Worm (Caenorhabditis elegans): ENCODE results near the gene C05B5.4.

Gene C05B5.4

DNA sequence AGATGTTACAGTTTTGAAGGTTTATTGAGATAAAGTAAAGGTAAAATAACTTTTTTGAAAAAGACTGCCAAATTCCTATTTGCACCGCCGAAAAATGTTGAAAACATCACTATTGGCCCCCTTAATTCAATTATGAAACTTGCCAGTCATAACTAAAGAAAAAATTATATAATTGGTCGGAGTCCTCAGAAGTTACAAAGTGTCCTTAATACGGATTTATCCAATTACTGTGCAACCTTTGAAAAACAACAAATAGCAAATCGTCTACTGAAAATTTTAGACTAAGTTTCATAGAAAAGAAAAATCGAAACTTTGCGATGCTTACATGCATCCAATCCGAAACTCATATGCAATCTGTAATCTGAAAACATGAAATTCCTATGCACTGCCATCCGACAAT, 9.1 kb upstream of the C05B5.4 start:
- TF ChIP-seq tra-4 (tag; optimal IDR thresholded peaks at IDR 0.05) (no peak), hnd-1 (tag; optimal IDR thresholded peaks at IDR 0.05) (no peak), ceh-36 (tag; optimal IDR thresholded peaks at IDR 0.05) (no peak), sea-1 (GFP tag; conservative IDR thresholded peaks at IDR 0.05) (no peak), pes-1 (GFP tag; IDR thresholded peaks at IDR 0.05) (no peak), ama-1 (optimal IDR thresholded peaks at IDR 0.05) (no peak), ets-7 (tag; optimal IDR thresholded peaks at IDR 0.05) (no peak), scrt-1 (GFP tag; IDR thresholded peaks at IDR 0.05) (no peak), tbx-11 (GFP tag; IDR thresholded peaks at IDR 0.05) (no peak), aly-1 (tag; optimal IDR thresholded peaks at IDR 0.05) (no peak), hmg-4 (GFP tag; optimal IDR thresholded peaks at IDR 0.05) (no peak)

DNA sequence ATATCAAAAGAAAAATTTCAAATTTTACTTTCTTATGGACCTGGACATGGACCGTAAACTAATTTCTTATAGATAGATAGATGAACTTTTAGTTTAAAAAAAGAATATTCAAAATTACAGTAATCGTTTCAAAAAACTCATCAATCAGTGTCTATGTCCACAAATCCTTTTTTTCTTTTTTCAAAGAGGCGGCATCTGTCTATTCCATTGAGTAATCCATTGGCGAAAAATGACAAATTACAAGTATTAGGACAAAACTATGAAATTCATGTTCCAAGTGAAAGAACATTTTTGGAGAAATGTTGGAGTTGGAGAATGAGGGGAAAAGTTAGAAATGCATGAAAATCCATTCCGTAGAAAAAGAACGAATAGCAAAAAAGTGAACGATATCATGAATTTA, 8.1 kb upstream of the C05B5.4 start:
- TF ChIP-seq aly-1 (tag; optimal IDR thresholded peaks at IDR 0.05) (no peak), hmbx-1 (tag; optimal IDR thresholded peaks at IDR 0.05) (no peak), ceh-13 (GFP tag; optimal IDR thresholded peaks at IDR 0.05) (no peak), tbx-37 (GFP tag; conservative IDR thresholded peaks at IDR 0.05) (no peak), hmg-4 (GFP tag; optimal IDR thresholded peaks at IDR 0.05) (no peak), ets-7 (tag; optimal IDR thresholded peaks at IDR 0.05) (no peak), scrt-1 (GFP tag; IDR thresholded peaks at IDR 0.05) (no peak), pes-1 (GFP tag; IDR thresholded peaks at IDR 0.05) (no peak), sea-1 (GFP tag; conservative IDR thresholded peaks at IDR 0.05) (no peak), ceh-36 (tag; optimal IDR thresholded peaks at IDR 0.05) (no peak), flt-1 (GFP tag; IDR thresholded peaks at IDR 0.05) (no peak), tbx-11 (GFP tag; IDR thresholded peaks at IDR 0.05) (no peak), F13C5.2 (tag; optimal IDR thresholded peaks at IDR 0.05) (no peak), B0310.2 (tag; optimal IDR thresholded peaks at IDR 0.05) (no peak), ama-1 (optimal IDR thresholded peaks at IDR 0.05) (no peak), hnd-1 (tag; optimal IDR thresholded peaks at IDR 0.05) (no peak), tra-4 (tag; optimal IDR thresholded peaks at IDR 0.05) (no peak)

DNA sequence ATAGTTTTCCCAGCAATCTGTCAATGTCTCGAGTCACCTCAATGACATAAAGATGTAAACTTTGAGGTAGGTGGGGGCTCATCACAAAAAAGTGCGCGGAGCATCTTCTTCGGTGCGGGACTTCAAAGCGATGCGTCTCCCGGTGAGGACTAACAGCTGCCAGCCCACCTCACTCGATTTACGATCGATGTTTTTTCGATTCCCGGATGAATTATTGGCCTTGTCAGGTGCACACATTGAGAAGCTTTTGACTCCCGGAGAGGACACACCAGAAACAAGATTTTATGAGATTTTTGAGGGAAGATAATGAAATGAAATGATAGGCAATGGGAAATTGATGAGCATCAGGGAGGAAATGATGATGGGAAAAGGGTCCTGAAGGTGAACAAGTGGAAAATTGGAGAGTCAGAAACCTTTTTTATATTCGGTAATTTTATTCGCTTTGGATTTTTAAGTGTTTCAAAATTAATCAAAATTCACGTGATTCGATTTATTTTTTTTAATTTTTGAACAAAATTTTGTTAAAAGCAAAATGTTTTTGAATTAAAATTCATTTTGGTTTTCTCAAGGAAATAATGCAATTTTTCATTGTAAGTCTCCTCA, 6.8 kb upstream of the C05B5.4 start, which contains the start of gene C05B5.12:
TSS of gene C05B5.12 (plus strand) at position 553 of the 603 bp plus-strand sequence.
- no peak for TF ChIP-seq aly-1 (tag; optimal IDR thresholded peaks at IDR 0.05)
- TF ChIP-seq ceh-36 (tag; optimal IDR thresholded peaks at IDR 0.05): no peak
- no peak for TF ChIP-seq hmg-4 (GFP tag; optimal IDR thresholded peaks at IDR 0.05)

DNA sequence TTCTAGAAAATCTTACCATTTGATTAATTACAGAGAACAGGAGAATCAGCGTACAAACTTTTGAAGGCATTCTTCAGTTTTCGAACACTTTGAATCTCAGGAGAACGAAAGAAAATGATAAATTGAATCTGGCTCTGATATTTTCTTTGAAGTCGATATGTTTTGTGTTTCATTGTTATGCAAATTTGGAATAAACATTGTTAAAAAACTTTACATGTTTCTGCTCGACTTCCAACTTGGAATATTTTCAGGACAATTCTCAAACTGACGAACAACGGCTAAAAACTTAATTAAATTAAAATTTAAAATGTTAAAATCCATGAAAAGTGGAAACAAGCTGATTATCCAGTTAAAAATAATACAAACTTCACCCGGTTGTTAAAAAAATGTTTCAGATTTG, 5.3 kb upstream of the C05B5.4 start, which contains the start of gene C05B5.1:
TSS of gene C05B5.1 (minus strand) at position 101 of the 400 bp plus-strand sequence.
- no peak for TF ChIP-seq ceh-13 (GFP tag; optimal IDR thresholded peaks at IDR 0.05)
- TF ChIP-seq pes-1 (GFP tag; IDR thresholded peaks at IDR 0.05): no peak
- TF ChIP-seq tbx-37 (GFP tag; conservative IDR thresholded peaks at IDR 0.05): no peak
- TF ChIP-seq B0310.2 (tag; optimal IDR thresholded peaks at IDR 0.05): no peak
- no peak for TF ChIP-seq hnd-1 (tag; optimal IDR thresholded peaks at IDR 0.05)
- TF ChIP-seq scrt-1 (GFP tag; IDR thresholded peaks at IDR 0.05): no peak
- no peak for TF ChIP-seq hmbx-1 (tag; optimal IDR thresholded peaks at IDR 0.05)
- TF ChIP-seq ama-1 (optimal IDR thresholded peaks at IDR 0.05): no peak
- TF ChIP-seq tra-4 (tag; optimal IDR thresholded peaks at IDR 0.05): no peak
- TF ChIP-seq aly-1 (tag; optimal IDR thresholded peaks at IDR 0.05): no peak
- no peak for TF ChIP-seq sea-1 (GFP tag; conservative IDR thresholded peaks at IDR 0.05)

DNA sequence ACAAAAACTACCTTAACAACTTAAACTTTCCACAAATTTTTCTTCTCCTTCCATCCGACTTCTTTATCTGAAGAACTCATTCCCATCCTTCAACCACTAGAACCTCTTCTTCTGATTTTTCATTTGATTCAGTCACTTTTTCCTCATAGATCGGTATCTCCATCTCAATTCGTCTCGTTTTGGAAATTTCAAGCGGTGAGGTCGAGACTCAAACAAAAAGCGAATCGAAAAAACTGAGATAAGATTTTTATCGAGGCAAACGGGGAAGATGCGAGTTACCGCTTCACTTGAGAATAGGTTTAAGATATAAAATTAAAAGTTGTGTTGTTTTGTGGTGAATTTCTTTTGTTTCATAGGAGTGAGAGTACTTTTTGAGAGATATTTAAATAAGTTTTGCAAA, 2.4 kb upstream of the C05B5.4 start:
- TF ChIP-seq ets-7 (tag; optimal IDR thresholded peaks at IDR 0.05) (no peak), aly-1 (tag; optimal IDR thresholded peaks at IDR 0.05) (no peak), ceh-36 (tag; optimal IDR thresholded peaks at IDR 0.05) (no peak), pes-1 (GFP tag; IDR thresholded peaks at IDR 0.05) (no peak), B0310.2 (tag; optimal IDR thresholded peaks at IDR 0.05) (no peak), ama-1 (optimal IDR thresholded peaks at IDR 0.05) (no peak), hnd-1 (tag; optimal IDR thresholded peaks at IDR 0.05) (no peak), F13C5.2 (tag; optimal IDR thresholded peaks at IDR 0.05) (no peak), tbx-11 (GFP tag; IDR thresholded peaks at IDR 0.05) (no peak), scrt-1 (GFP tag; IDR thresholded peaks at IDR 0.05) (no peak), hmg-4 (GFP tag; optimal IDR thresholded peaks at IDR 0.05) (no peak), hmbx-1 (tag; optimal IDR thresholded peaks at IDR 0.05) (no peak), tra-4 (tag; optimal IDR thresholded peaks at IDR 0.05) (no peak), ceh-13 (GFP tag; optimal IDR thresholded peaks at IDR 0.05) (no peak)

DNA sequence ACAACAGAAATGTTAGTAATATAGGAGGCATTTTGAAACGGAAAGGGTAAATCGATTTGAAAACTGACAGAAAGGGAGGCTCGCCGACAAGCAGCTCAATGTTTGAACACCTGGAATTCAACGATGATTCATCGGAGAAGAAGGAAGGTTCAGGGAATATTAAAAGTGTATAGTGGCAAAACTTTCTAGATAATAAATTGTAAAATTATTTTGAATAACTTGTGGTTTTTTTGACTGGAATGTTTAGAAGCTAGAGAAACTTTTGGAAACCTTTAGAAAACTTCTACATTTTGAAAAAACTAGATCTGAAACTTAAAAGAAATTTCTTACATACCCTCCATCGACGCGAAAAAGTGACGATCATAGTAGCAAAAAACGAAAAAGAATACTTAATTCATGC, 4.2 kb downstream of the C05B5.4 start, which contains the start of gene pqn-8:
TSS of gene pqn-8 (minus strand) at position 101 of the 400 bp plus-strand sequence.
- TF ChIP-seq B0310.2 (tag; optimal IDR thresholded peaks at IDR 0.05): no peak
- TF ChIP-seq F13C5.2 (tag; optimal IDR thresholded peaks at IDR 0.05): no peak
- TF ChIP-seq aly-1 (tag; optimal IDR thresholded peaks at IDR 0.05): no peak
- no peak for TF ChIP-seq flt-1 (GFP tag; IDR thresholded peaks at IDR 0.05)
- TF ChIP-seq pes-1 (GFP tag; IDR thresholded peaks at IDR 0.05): no peak
- TF ChIP-seq hnd-1 (tag; optimal IDR thresholded peaks at IDR 0.05): no peak
- no peak for TF ChIP-seq tbx-11 (GFP tag; IDR thresholded peaks at IDR 0.05)
- no peak for TF ChIP-seq hmg-4 (GFP tag; optimal IDR thresholded peaks at IDR 0.05)
- no peak for TF ChIP-seq ets-7 (tag; optimal IDR thresholded peaks at IDR 0.05)
- no peak for TF ChIP-seq scrt-1 (GFP tag; IDR thresholded peaks at IDR 0.05)
- no peak for TF ChIP-seq ama-1 (optimal IDR thresholded peaks at IDR 0.05)
- no peak for TF ChIP-seq ceh-13 (GFP tag; optimal IDR thresholded peaks at IDR 0.05)
- no peak for TF ChIP-seq ceh-36 (tag; optimal IDR thresholded peaks at IDR 0.05)
- no peak for TF ChIP-seq hmbx-1 (tag; optimal IDR thresholded peaks at IDR 0.05)

DNA sequence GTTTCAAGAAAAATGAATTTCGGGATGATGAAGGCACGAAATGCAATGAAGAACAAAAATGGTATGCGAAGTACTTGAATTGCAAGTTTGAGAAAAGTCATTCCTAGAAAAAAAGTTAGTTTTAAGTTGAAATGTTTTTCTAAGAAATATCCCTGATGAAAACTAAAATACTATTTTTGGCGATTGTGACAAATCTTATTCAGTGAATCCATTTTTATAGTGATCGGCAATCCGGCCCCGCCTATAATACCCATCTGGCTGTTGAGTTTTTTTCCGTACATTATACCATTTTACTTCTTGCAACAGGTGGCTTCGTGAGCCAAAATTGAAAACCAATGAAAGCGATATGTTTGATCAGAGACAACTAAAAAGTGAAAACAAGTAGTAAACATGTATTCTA, 5.5 kb downstream of the C05B5.4 start, which contains the start of gene C05B5.17:
TSS of gene C05B5.17 (minus strand) at position 101 of the 400 bp plus-strand sequence.
- TF ChIP-seq B0310.2 (tag; optimal IDR thresholded peaks at IDR 0.05) (no peak), hnd-1 (tag; optimal IDR thresholded peaks at IDR 0.05) (no peak), scrt-1 (GFP tag; IDR thresholded peaks at IDR 0.05) (no peak), ama-1 (optimal IDR thresholded peaks at IDR 0.05) (no peak), ets-7 (tag; optimal IDR thresholded peaks at IDR 0.05) (no peak), ceh-36 (tag; optimal IDR thresholded peaks at IDR 0.05) (no peak), tbx-11 (GFP tag; IDR thresholded peaks at IDR 0.05) (no peak), tra-4 (tag; optimal IDR thresholded peaks at IDR 0.05) (no peak), pes-1 (GFP tag; IDR thresholded peaks at IDR 0.05) (no peak), sea-1 (GFP tag; conservative IDR thresholded peaks at IDR 0.05) (no peak), F13C5.2 (tag; optimal IDR thresholded peaks at IDR 0.05) (no peak), hmg-4 (GFP tag; optimal IDR thresholded peaks at IDR 0.05) (no peak), tbx-37 (GFP tag; conservative IDR thresholded peaks at IDR 0.05) (no peak), flt-1 (GFP tag; IDR thresholded peaks at IDR 0.05) (no peak), hmbx-1 (tag; optimal IDR thresholded peaks at IDR 0.05) (no peak), aly-1 (tag; optimal IDR thresholded peaks at IDR 0.05) (no peak), ceh-13 (GFP tag; optimal IDR thresholded peaks at IDR 0.05) (no peak)
